Fruit fly (Drosophila melanogaster): ENCODE measurements around the gene CASK.
A peak's percentile ranks its signal among the peaks of the same experiment; 100 is the strongest.

Gene CASK

DNA sequence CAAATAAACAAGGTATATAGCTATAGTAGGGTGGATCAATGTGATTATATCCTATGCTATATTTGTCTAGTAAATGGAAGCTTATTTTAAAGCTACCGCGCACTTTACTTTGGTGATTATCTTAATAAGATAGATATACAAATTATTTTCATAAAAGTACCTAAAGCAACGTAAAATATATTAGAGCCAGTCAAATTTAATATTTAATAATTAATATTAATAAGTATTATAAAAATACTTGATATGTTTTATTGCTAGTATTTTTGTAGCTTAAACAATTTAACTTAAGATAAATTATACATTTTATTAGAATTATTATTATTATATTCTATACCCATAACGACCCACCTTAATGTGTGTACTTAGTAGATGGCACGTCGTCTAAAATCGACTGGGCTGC, 17.2 kb upstream of the CASK start (continued):
- no peak for TF ChIP-seq CG12219 (GFP tag; optimal IDR thresholded peaks at IDR 0.05)
- peak; percentile 47 for TF ChIP-seq CG10267 (tag; optimal IDR thresholded peaks at IDR 0.05)
- no peak for TF ChIP-seq CG14667 (GFP tag; IDR thresholded peaks at IDR 0.05)
- TF ChIP-seq CG10462 (GFP tag; optimal IDR thresholded peaks at IDR 0.05) = no peak
- peak; percentile 10 for TF ChIP-seq Deaf1 (tag; optimal IDR thresholded peaks at IDR 0.05)
- TF ChIP-seq CG17829 (tag; optimal IDR thresholded peaks at IDR 0.05) = peak; percentile 35
- TF ChIP-seq tgo (GFP tag; IDR thresholded peaks at IDR 0.05) = no peak
- TF ChIP-seq eve (GFP tag; optimal IDR thresholded peaks at IDR 0.05) = no peak
- no peak for TF ChIP-seq CG30403 (GFP tag; optimal IDR thresholded peaks at IDR 0.05)
- no peak for TF ChIP-seq Chrac-16 (GFP tag; optimal IDR thresholded peaks at IDR 0.05)
- no peak for TF ChIP-seq CG10565 (GFP tag; optimal IDR thresholded peaks at IDR 0.05)
- no peak for TF ChIP-seq YL-1 (GFP tag; optimal IDR thresholded peaks at IDR 0.05)
- TF ChIP-seq gem (tag; optimal IDR thresholded peaks at IDR 0.05) = peak; percentile 64
- TF ChIP-seq CG3847 (GFP tag; IDR thresholded peaks at IDR 0.05) = no peak
- TF ChIP-seq disco-r (GFP tag; optimal IDR thresholded peaks at IDR 0.05) = no peak
- no peak for TF ChIP-seq Fer1 (GFP tag; optimal IDR thresholded peaks at IDR 0.05)
- no peak for TF ChIP-seq org-1 (GFP tag; optimal IDR thresholded peaks at IDR 0.05)
- no peak for TF ChIP-seq fd3F (GFP tag; optimal IDR thresholded peaks at IDR 0.05)
- no peak for TF ChIP-seq trem (tag; optimal IDR thresholded peaks at IDR 0.05)
- peak; percentile 38 for TF ChIP-seq CG12391 (tag; optimal IDR thresholded peaks at IDR 0.05)
- no peak for TF ChIP-seq toy (GFP tag; IDR thresholded peaks at IDR 0.05)
- peak; percentile 34 for TF ChIP-seq CG1233 (GFP tag; optimal IDR thresholded peaks at IDR 0.05)
- TF ChIP-seq Jarid2 (GFP tag; optimal IDR thresholded peaks at IDR 0.05) = no peak
- TF ChIP-seq Sin3A (optimal IDR thresholded peaks at IDR 0.05) = no peak
- TF ChIP-seq zfh1 (GFP tag; IDR thresholded peaks at IDR 0.05) = no peak
- TF ChIP-seq CG9817 (tag; optimal IDR thresholded peaks at IDR 0.05) = no peak
- no peak for TF ChIP-seq pros (GFP tag; optimal IDR thresholded peaks at IDR 0.05)
- no peak for TF ChIP-seq btn (GFP tag; optimal IDR thresholded peaks at IDR 0.05)
- TF ChIP-seq CG11504 (tag; optimal IDR thresholded peaks at IDR 0.05) = peak; percentile 75
- TF ChIP-seq pzg (GFP tag; optimal IDR thresholded peaks at IDR 0.05) = no peak
- TF ChIP-seq tx (GFP tag; optimal IDR thresholded peaks at IDR 0.05) = no peak
- TF ChIP-seq yki (optimal IDR thresholded peaks at IDR 0.05) = no peak
- no peak for TF ChIP-seq Eip74EF (GFP tag; optimal IDR thresholded peaks at IDR 0.05)
- no peak for TF ChIP-seq zf30C (GFP tag; optimal IDR thresholded peaks at IDR 0.05)
- TF ChIP-seq lov (optimal IDR thresholded peaks at IDR 0.05) = no peak
- no peak for TF ChIP-seq lov (GFP tag; IDR thresholded peaks at IDR 0.05)
- TF ChIP-seq repo (GFP tag; optimal IDR thresholded peaks at IDR 0.05) = no peak
- no peak for TF ChIP-seq Dip2 (GFP tag; IDR thresholded peaks at IDR 0.05)
- TF ChIP-seq Med (GFP tag) = no peak
- no peak for TF ChIP-seq Dek (tag; optimal IDR thresholded peaks at IDR 0.05)
- no peak for TF ChIP-seq Hsf (GFP tag; optimal IDR thresholded peaks at IDR 0.05)
- no peak for TF ChIP-seq CG11696 (GFP tag; IDR thresholded peaks at IDR 0.05)
- no peak for TF ChIP-seq CG16815 (GFP tag; optimal IDR thresholded peaks at IDR 0.05)
- TF ChIP-seq CG13894 (tag; optimal IDR thresholded peaks at IDR 0.05) = no peak
- no peak for TF ChIP-seq CG11398 (GFP tag; optimal IDR thresholded peaks at IDR 0.05)
- no peak for TF ChIP-seq CG4617 (GFP tag; optimal IDR thresholded peaks at IDR 0.05; ENCODE audit: borderline replicate concordance)
- peak; percentile 33 for TF ChIP-seq CG6854 (GFP tag; optimal IDR thresholded peaks at IDR 0.05)
- TF ChIP-seq CG4424 (GFP tag; optimal IDR thresholded peaks at IDR 0.05) = peak; percentile 30
- TF ChIP-seq ATbp (GFP tag; optimal IDR thresholded peaks at IDR 0.05) = no peak
- TF ChIP-seq kay (GFP tag; optimal IDR thresholded peaks at IDR 0.05) = no peak
- TF ChIP-seq Dfd (GFP tag; optimal IDR thresholded peaks at IDR 0.05) = no peak
- no peak for TF ChIP-seq Lpt (GFP tag; optimal IDR thresholded peaks at IDR 0.05)
- TF ChIP-seq CG3407 (GFP tag; optimal IDR thresholded peaks at IDR 0.05) = no peak
